Worm (Caenorhabditis elegans) whole organism, mixed stage, embryonic: ENCODE measurements around the gene C16C8.18.

Source experiments
- M03D4.4 ChIP-seq: sonication (generic microtip); optimal IDR thresholded peaks from 2 replicates; lab custom pipeline; 2017; ENCODE audit warnings: mild to moderate bottlenecking, missing genetic modification characterization, missing compliant biosample characterization
- bed-3 ChIP-seq: fragments of 200-800 bp; sonication (Bioruptor generic); optimal IDR thresholded peaks from 3 replicates; lab custom pipeline; 2018; ENCODE audit warnings: mild to moderate bottlenecking, missing genetic modification characterization, moderate library complexity, missing compliant biosample characterization
- blmp-1 ChIP-seq: fragments of 150-350 bp; optimal IDR thresholded peaks from 2 replicates; lab custom pipeline; 2014; ENCODE audit warnings: missing biosample characterization, missing genetic modification characterization
- ceh-43 ChIP-seq: fragments of 200-800 bp; sonication (Bioruptor generic); optimal IDR thresholded peaks from 2 replicates; lab custom pipeline; 2018; ENCODE audit warnings: mild to moderate bottlenecking, missing genetic modification characterization, moderate library complexity, missing compliant biosample characterization
- ceh-83 ChIP-seq: fragments of 200-800 bp; sonication (Bioruptor generic); optimal IDR thresholded peaks from 2 replicates; lab custom pipeline; 2018; ENCODE audit warnings: mild to moderate bottlenecking, missing genetic modification characterization, missing compliant biosample characterization
- ces-1 ChIP-seq: fragments of 150-350 bp; optimal IDR thresholded peaks from 2 replicates; lab custom pipeline; 2014; ENCODE audit warnings: missing biosample characterization, missing genetic modification reagents, missing genetic modification characterization
- cnd-1 ChIP-seq: fragments of 200-800 bp; sonication (Bioruptor generic); optimal IDR thresholded peaks from 2 replicates; lab custom pipeline; 2018; ENCODE audit warnings: mild to moderate bottlenecking, missing genetic modification characterization, missing compliant biosample characterization
- drap-1 ChIP-seq: fragments of 200-800 bp; sonication (Bioruptor generic); optimal IDR thresholded peaks from 3 replicates; lab custom pipeline; 2018; ENCODE audit warnings: mild to moderate bottlenecking, missing genetic modification characterization, missing compliant biosample characterization
- elt-1 ChIP-seq: sonication (generic microtip); optimal IDR thresholded peaks from 2 replicates; lab custom pipeline; 2017; ENCODE audit warnings: missing genetic modification characterization, mild to moderate bottlenecking, missing compliant biosample characterization, antibody characterized with exemption, moderate library complexity, borderline replicate concordance; ENCODE audit not compliant: insufficient read depth
- elt-3 ChIP-seq: fragments of 150-350 bp; optimal IDR thresholded peaks from 2 replicates; lab custom pipeline; 2014; ENCODE audit warnings: missing biosample characterization, missing genetic modification characterization
- flh-1 ChIP-seq: fragments of 200-800 bp; sonication (Bioruptor generic); optimal IDR thresholded peaks from 2 replicates; lab custom pipeline; 2018; ENCODE audit warnings: mild to moderate bottlenecking, missing genetic modification characterization, moderate library complexity, missing compliant biosample characterization
- ham-2 ChIP-seq: fragments of 200-800 bp; sonication (Bioruptor generic); optimal IDR thresholded peaks from 2 replicates; lab custom pipeline; 2018; ENCODE audit warnings: mild to moderate bottlenecking, missing genetic modification characterization, missing compliant biosample characterization
- hlh-1 ChIP-seq: fragments of 150-350 bp; optimal IDR thresholded peaks from 2 replicates; lab custom pipeline; 2014; ENCODE audit warnings: missing biosample characterization, missing genetic modification reagents, missing genetic modification characterization
- lin-13 ChIP-seq: fragments of 150-350 bp; optimal IDR thresholded peaks from 2 replicates; lab custom pipeline; 2014; ENCODE audit warnings: missing biosample characterization, missing genetic modification characterization
- lin-32 ChIP-seq: fragments of 200-800 bp; sonication (Bioruptor generic); optimal IDR thresholded peaks from 2 replicates; lab custom pipeline; 2018; ENCODE audit warnings: mild to moderate bottlenecking, missing genetic modification characterization, missing compliant biosample characterization
- mep-1 ChIP-seq: fragments of 150-350 bp; optimal IDR thresholded peaks from 2 replicates; lab custom pipeline; 2017; ENCODE audit warnings: missing biosample characterization, missing genetic modification reagents, missing genetic modification characterization, inconsistent platforms
- mls-2 ChIP-seq: sonication (generic microtip); optimal IDR thresholded peaks from 2 replicates; lab custom pipeline; 2016; ENCODE audit warnings: mild to moderate bottlenecking, missing genetic modification characterization, moderate library complexity, missing compliant biosample characterization
- nhr-12 ChIP-seq: fragments of 150-350 bp; optimal IDR thresholded peaks from 2 replicates; lab custom pipeline; 2014; ENCODE audit warnings: missing biosample characterization, missing genetic modification characterization
- nhr-2 ChIP-seq: fragments of 150-350 bp; optimal IDR thresholded peaks from 2 replicates; lab custom pipeline; 2014; ENCODE audit warnings: missing biosample characterization, missing genetic modification characterization
- nhr-28 ChIP-seq: fragments of 150-350 bp; optimal IDR thresholded peaks from 2 replicates; lab custom pipeline; 2014; ENCODE audit warnings: missing biosample characterization, missing genetic modification characterization
- nhr-76 ChIP-seq: sonication (generic microtip); optimal IDR thresholded peaks from 2 replicates; lab custom pipeline; 2017; ENCODE audit warnings: missing biosample characterization, missing genetic modification characterization
- sem-2 ChIP-seq: fragments of 200-800 bp; sonication (Bioruptor generic); optimal IDR thresholded peaks from 2 replicates; lab custom pipeline; 2018; ENCODE audit warnings: mild to moderate bottlenecking, missing genetic modification characterization, missing compliant biosample characterization
- snpc-4 ChIP-seq: fragments of 150-350 bp; optimal IDR thresholded peaks from 2 replicates; lab custom pipeline; 2014; ENCODE audit warnings: missing biosample characterization, missing genetic modification characterization
- sptf-1 ChIP-seq: sonication (generic microtip); optimal IDR thresholded peaks from 2 replicates; lab custom pipeline; 2017; ENCODE audit warnings: mild to moderate bottlenecking, missing genetic modification characterization, moderate library complexity, missing compliant biosample characterization
- tbx-8 ChIP-seq: fragments of 200-800 bp; sonication (Bioruptor generic); optimal IDR thresholded peaks from 2 replicates; lab custom pipeline; 2018; ENCODE audit warnings: mild to moderate bottlenecking, missing genetic modification characterization, moderate library complexity, missing compliant biosample characterization
- unc-120 ChIP-seq: sonication (generic microtip); optimal IDR thresholded peaks from 2 replicates; lab custom pipeline; 2017; ENCODE audit warnings: missing genetic modification characterization, missing compliant biosample characterization; ENCODE audit not compliant: poor library complexity, severe bottlenecking
- unc-39 ChIP-seq: fragments of 150-350 bp; optimal IDR thresholded peaks from 2 replicates; lab custom pipeline; 2014; ENCODE audit warnings: missing biosample characterization, missing genetic modification characterization
- unc-62 ChIP-seq: fragments of 150-350 bp; optimal IDR thresholded peaks from 2 replicates; lab custom pipeline; 2014; ENCODE audit warnings: missing biosample characterization, missing genetic modification reagents, missing genetic modification characterization
- zip-8 ChIP-seq: fragments of 150-350 bp; optimal IDR thresholded peaks from 2 replicates; lab custom pipeline; 2014; ENCODE audit warnings: missing biosample characterization, missing genetic modification characterization
- ztf-11 ChIP-seq: fragments of 150-350 bp; optimal IDR thresholded peaks from 2 replicates; lab custom pipeline; 2014; ENCODE audit warnings: missing biosample characterization, missing genetic modification characterization

The C16C8.18 gene

ce11 chrII:3429400-3429799, at the start of gene C16C8.18:
Gene C16C8.18, plus strand, starts transcription at chrII:3429700.
- TF ChIP-seq sem-2 (GFP tag; lab: Kevin White, UChicago) (no peak), zip-8 (tag; lab: Kevin White, UChicago) (no peak), sptf-1 (tag; lab: Kevin White, UChicago) (no peak), ham-2 (GFP tag; lab: Kevin White, UChicago) (no peak), nhr-28 (tag; lab: Kevin White, UChicago) (no peak), lin-32 (GFP tag; lab: Kevin White, UChicago) (no peak), unc-39 (tag; lab: Kevin White, UChicago) (no peak), ceh-43 (GFP tag; lab: Kevin White, UChicago) (no peak), hlh-1 (tag; lab: Kevin White, UChicago) (no peak), snpc-4 (tag; lab: Kevin White, UChicago) (no peak), mep-1 (tag; lab: Kevin White, UChicago) (no peak), cnd-1 (tag; lab: Kevin White, UChicago) (no peak), nhr-12 (tag; lab: Kevin White, UChicago) (no peak), bed-3 (GFP tag; lab: Kevin White, UChicago) (no peak), ces-1 (GFP tag; lab: Kevin White, UChicago) (no peak), drap-1 (GFP tag; lab: Kevin White, UChicago) (no peak)

ce11 chrII:3381510-3381909, 48.0 kb upstream of the C16C8.18 start, which contains the start of gene T06D4.1:
Gene T06D4.1, plus strand, starts transcription at chrII:3381830.
- TF ChIP-seq ztf-11 (tag; lab: Kevin White, UChicago) (no peak), bed-3 (GFP tag; lab: Kevin White, UChicago) (no peak), elt-3 (tag; lab: Kevin White, UChicago) (no peak)

- TF ChIP-seq lin-13 (no peak), hlh-1 (tag; lab: Kevin White, UChicago) (no peak), nhr-2 (tag; lab: Kevin White, UChicago) (no peak), M03D4.4 (tag; lab: Kevin White, UChicago) (no peak), sem-2 (GFP tag; lab: Kevin White, UChicago) (no peak), drap-1 (GFP tag; lab: Kevin White, UChicago) (no peak), mls-2 (tag; lab: Kevin White, UChicago) (no peak)
- TF ChIP-seq, all 35 proteins: peak for 0
Observed at ce11 chrII:3383116-3383515, 46.4 kb upstream of the C16C8.18 start.

- no peak for TF ChIP-seq snpc-4 (tag; lab: Kevin White, UChicago)
- no peak for TF ChIP-seq lin-13
- TF ChIP-seq ceh-83 (GFP tag; lab: Kevin White, UChicago): no peak
- TF ChIP-seq tbx-8 (GFP tag; lab: Kevin White, UChicago): no peak
- no peak for TF ChIP-seq blmp-1 (tag; lab: Kevin White, UChicago)
- no peak for TF ChIP-seq hlh-1 (tag; lab: Kevin White, UChicago)
- no peak for TF ChIP-seq M03D4.4 (tag; lab: Kevin White, UChicago)
- TF ChIP-seq mep-1 (tag; lab: Kevin White, UChicago): no peak
- no peak for TF ChIP-seq unc-120
- no peak for TF ChIP-seq flh-1
- no peak for TF ChIP-seq zip-8 (tag; lab: Kevin White, UChicago)
- TF ChIP-seq sptf-1 (tag; lab: Kevin White, UChicago): no peak
- TF ChIP-seq sem-2 (GFP tag; lab: Kevin White, UChicago): no peak
- no peak for TF ChIP-seq nhr-76
Observed at ce11 chrII:3385736-3386135, 43.8 kb upstream of the C16C8.18 start, which contains the start of gene T06D4.2. Gene T06D4.2, minus strand, starts transcription at chrII:3385905.

- no peak for TF ChIP-seq nhr-28 (tag; lab: Kevin White, UChicago)
- TF ChIP-seq unc-62 (GFP tag; lab: Kevin White, UChicago): no peak
- no peak for TF ChIP-seq drap-1 (GFP tag; lab: Kevin White, UChicago)
- TF ChIP-seq elt-1 (tag; lab: Kevin White, UChicago): no peak
- no peak for TF ChIP-seq unc-39 (tag; lab: Kevin White, UChicago)
- TF ChIP-seq nhr-2 (tag; lab: Kevin White, UChicago): no peak
- TF ChIP-seq elt-3 (tag; lab: Kevin White, UChicago): no peak
- no peak for TF ChIP-seq snpc-4 (tag; lab: Kevin White, UChicago)
Observed at ce11 chrII:3387503-3387902, 42.0 kb upstream of the C16C8.18 start, which contains the start of gene T06D4.6. Gene T06D4.6, minus strand, starts transcription at chrII:3387603.
